Worm (Caenorhabditis elegans): ENCODE data around the gene cdk-1.

cdk-1 gene

ce11 chrIII:9733333-9733732 is 13.9 kb upstream of the cdk-1 start:
- no peak for TF ChIP-seq B0310.2 (tag; optimal IDR thresholded peaks at IDR 0.05)
- no peak for TF ChIP-seq scrt-1 (GFP tag; IDR thresholded peaks at IDR 0.05)
- TF ChIP-seq flt-1 (GFP tag; IDR thresholded peaks at IDR 0.05): no peak
- TF ChIP-seq ets-7 (tag; optimal IDR thresholded peaks at IDR 0.05): no peak
- TF ChIP-seq hmbx-1 (tag; optimal IDR thresholded peaks at IDR 0.05): no peak
- TF ChIP-seq pes-1 (GFP tag; IDR thresholded peaks at IDR 0.05): no peak

ce11 chrIII:9734030-9734429 is 13.2 kb upstream of the cdk-1 start:
- no peak for TF ChIP-seq hmg-4 (GFP tag; optimal IDR thresholded peaks at IDR 0.05)
- no peak for TF ChIP-seq scrt-1 (GFP tag; IDR thresholded peaks at IDR 0.05)
- no peak for TF ChIP-seq B0310.2 (tag; optimal IDR thresholded peaks at IDR 0.05)
- no peak for TF ChIP-seq ets-7 (tag; optimal IDR thresholded peaks at IDR 0.05)
- TF ChIP-seq tra-4 (tag; optimal IDR thresholded peaks at IDR 0.05): no peak
- no peak for TF ChIP-seq ama-1 (optimal IDR thresholded peaks at IDR 0.05)

- no peak for TF ChIP-seq tbx-11 (GFP tag; IDR thresholded peaks at IDR 0.05)
- no peak for TF ChIP-seq flt-1 (GFP tag; IDR thresholded peaks at IDR 0.05)
- no peak for TF ChIP-seq ets-7 (tag; optimal IDR thresholded peaks at IDR 0.05)
- TF ChIP-seq tbx-37 (GFP tag; conservative IDR thresholded peaks at IDR 0.05): no peak
- no peak for TF ChIP-seq sea-1 (GFP tag; conservative IDR thresholded peaks at IDR 0.05)
- no peak for TF ChIP-seq pes-1 (GFP tag; IDR thresholded peaks at IDR 0.05)
- no peak for TF ChIP-seq tra-4 (tag; optimal IDR thresholded peaks at IDR 0.05)
- no peak for TF ChIP-seq F13C5.2 (tag; optimal IDR thresholded peaks at IDR 0.05)
- no peak for TF ChIP-seq ceh-36 (tag; optimal IDR thresholded peaks at IDR 0.05)
- no peak for TF ChIP-seq scrt-1 (GFP tag; IDR thresholded peaks at IDR 0.05)
- TF ChIP-seq ama-1 (optimal IDR thresholded peaks at IDR 0.05): no peak
- TF ChIP-seq hmg-4 (GFP tag; optimal IDR thresholded peaks at IDR 0.05): no peak
- no peak for TF ChIP-seq hmbx-1 (tag; optimal IDR thresholded peaks at IDR 0.05)
- TF ChIP-seq B0310.2 (tag; optimal IDR thresholded peaks at IDR 0.05): no peak
- TF ChIP-seq ceh-13 (GFP tag; optimal IDR thresholded peaks at IDR 0.05): no peak
Observed at ce11 chrIII:9735857-9736256, 11.4 kb upstream of the cdk-1 start, which contains the start of gene dao-6. TSS of gene dao-6 (minus strand) at chrIII:9736201.

DNA sequence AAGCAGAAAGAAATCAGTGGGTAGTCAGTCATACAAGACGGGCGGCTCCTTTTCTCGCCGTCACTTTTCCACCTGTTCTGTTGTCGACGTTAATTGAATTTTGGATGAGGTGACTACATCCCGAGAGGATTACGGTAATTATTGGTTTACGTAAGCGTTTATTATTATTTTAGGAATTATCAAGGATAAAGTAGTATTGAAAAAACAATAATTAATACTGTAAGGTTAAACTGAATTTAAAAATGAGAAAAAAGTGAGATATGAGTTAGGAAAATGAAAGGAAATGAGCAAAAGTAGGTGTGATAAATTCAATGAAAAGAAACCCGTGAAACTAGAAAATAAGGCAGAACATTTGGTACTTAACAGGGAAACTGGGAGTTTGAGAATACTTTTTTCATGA is 8.3 kb upstream of the cdk-1 start, which contains the start of gene hlh-4:
Gene hlh-4 (minus strand): TSS at position 101 of the 400 bp plus-strand sequence.
- TF ChIP-seq flt-1 (GFP tag; IDR thresholded peaks at IDR 0.05): no peak
- no peak for TF ChIP-seq sea-1 (GFP tag; conservative IDR thresholded peaks at IDR 0.05)
- TF ChIP-seq B0310.2 (tag; optimal IDR thresholded peaks at IDR 0.05): no peak
- no peak for TF ChIP-seq ceh-13 (GFP tag; optimal IDR thresholded peaks at IDR 0.05)
- no peak for TF ChIP-seq tra-4 (tag; optimal IDR thresholded peaks at IDR 0.05)
- TF ChIP-seq hmg-4 (GFP tag; optimal IDR thresholded peaks at IDR 0.05): no peak
- TF ChIP-seq ets-7 (tag; optimal IDR thresholded peaks at IDR 0.05): no peak
- TF ChIP-seq ceh-36 (tag; optimal IDR thresholded peaks at IDR 0.05): no peak
- no peak for TF ChIP-seq pes-1 (GFP tag; IDR thresholded peaks at IDR 0.05)
- no peak for TF ChIP-seq tbx-11 (GFP tag; IDR thresholded peaks at IDR 0.05)
- no peak for TF ChIP-seq scrt-1 (GFP tag; IDR thresholded peaks at IDR 0.05)
- no peak for TF ChIP-seq tbx-37 (GFP tag; conservative IDR thresholded peaks at IDR 0.05)
- TF ChIP-seq F13C5.2 (tag; optimal IDR thresholded peaks at IDR 0.05): no peak
- no peak for TF ChIP-seq aly-1 (tag; optimal IDR thresholded peaks at IDR 0.05)
- no peak for TF ChIP-seq hmbx-1 (tag; optimal IDR thresholded peaks at IDR 0.05)
- TF ChIP-seq ama-1 (optimal IDR thresholded peaks at IDR 0.05): no peak
- no peak for TF ChIP-seq hnd-1 (tag; optimal IDR thresholded peaks at IDR 0.05)

ce11 chrIII:9740663-9741062 is 6.6 kb upstream of the cdk-1 start:
- no peak for TF ChIP-seq tbx-11 (GFP tag; IDR thresholded peaks at IDR 0.05)
- no peak for TF ChIP-seq hnd-1 (tag; optimal IDR thresholded peaks at IDR 0.05)
- no peak for TF ChIP-seq tbx-37 (GFP tag; conservative IDR thresholded peaks at IDR 0.05)

ce11 chrIII:9741985-9742384 is 5.3 kb upstream of the cdk-1 start:
- TF ChIP-seq flt-1 (GFP tag; IDR thresholded peaks at IDR 0.05) (no peak), F13C5.2 (tag; optimal IDR thresholded peaks at IDR 0.05) (no peak), ets-7 (tag; optimal IDR thresholded peaks at IDR 0.05) (no peak), B0310.2 (tag; optimal IDR thresholded peaks at IDR 0.05) (no peak), hnd-1 (tag; optimal IDR thresholded peaks at IDR 0.05) (no peak), tra-4 (tag; optimal IDR thresholded peaks at IDR 0.05) (no peak), scrt-1 (GFP tag; IDR thresholded peaks at IDR 0.05) (no peak), pes-1 (GFP tag; IDR thresholded peaks at IDR 0.05) (no peak), tbx-11 (GFP tag; IDR thresholded peaks at IDR 0.05) (no peak), ceh-13 (GFP tag; optimal IDR thresholded peaks at IDR 0.05) (no peak), hmbx-1 (tag; optimal IDR thresholded peaks at IDR 0.05) (no peak), tbx-37 (GFP tag; conservative IDR thresholded peaks at IDR 0.05) (no peak), ama-1 (optimal IDR thresholded peaks at IDR 0.05) (no peak), hmg-4 (GFP tag; optimal IDR thresholded peaks at IDR 0.05) (no peak), sea-1 (GFP tag; conservative IDR thresholded peaks at IDR 0.05) (no peak)

- no peak for TF ChIP-seq scrt-1 (GFP tag; IDR thresholded peaks at IDR 0.05)
- TF ChIP-seq sea-1 (GFP tag; conservative IDR thresholded peaks at IDR 0.05): no peak
- TF ChIP-seq ceh-13 (GFP tag; optimal IDR thresholded peaks at IDR 0.05): no peak
- TF ChIP-seq hmg-4 (GFP tag; optimal IDR thresholded peaks at IDR 0.05): no peak
- TF ChIP-seq aly-1 (tag; optimal IDR thresholded peaks at IDR 0.05): no peak
- no peak for TF ChIP-seq flt-1 (GFP tag; IDR thresholded peaks at IDR 0.05)
- TF ChIP-seq ceh-36 (tag; optimal IDR thresholded peaks at IDR 0.05): no peak
Observed at ce11 chrIII:9743239-9743638, 4.0 kb upstream of the cdk-1 start, which contains the start of gene T05G5.1. TSS of gene T05G5.1 (minus strand) at chrIII:9743339.

ce11 chrIII:9744525-9744924 is 2.7 kb upstream of the cdk-1 start:
- no peak for TF ChIP-seq aly-1 (tag; optimal IDR thresholded peaks at IDR 0.05)
- TF ChIP-seq ets-7 (tag; optimal IDR thresholded peaks at IDR 0.05): no peak
- no peak for TF ChIP-seq hmbx-1 (tag; optimal IDR thresholded peaks at IDR 0.05)
- TF ChIP-seq ama-1 (optimal IDR thresholded peaks at IDR 0.05): no peak
- TF ChIP-seq tra-4 (tag; optimal IDR thresholded peaks at IDR 0.05): no peak
- no peak for TF ChIP-seq pes-1 (GFP tag; IDR thresholded peaks at IDR 0.05)
- TF ChIP-seq tbx-37 (GFP tag; conservative IDR thresholded peaks at IDR 0.05): no peak
- TF ChIP-seq hnd-1 (tag; optimal IDR thresholded peaks at IDR 0.05): no peak
- TF ChIP-seq B0310.2 (tag; optimal IDR thresholded peaks at IDR 0.05): no peak
- TF ChIP-seq tbx-11 (GFP tag; IDR thresholded peaks at IDR 0.05): no peak
- TF ChIP-seq sea-1 (GFP tag; conservative IDR thresholded peaks at IDR 0.05): no peak
- no peak for TF ChIP-seq F13C5.2 (tag; optimal IDR thresholded peaks at IDR 0.05)
- TF ChIP-seq flt-1 (GFP tag; IDR thresholded peaks at IDR 0.05): no peak
- no peak for TF ChIP-seq scrt-1 (GFP tag; IDR thresholded peaks at IDR 0.05)
